Fruit fly (Drosophila melanogaster): ENCODE results near the gene CG11790.

The CG11790 gene

DNA sequence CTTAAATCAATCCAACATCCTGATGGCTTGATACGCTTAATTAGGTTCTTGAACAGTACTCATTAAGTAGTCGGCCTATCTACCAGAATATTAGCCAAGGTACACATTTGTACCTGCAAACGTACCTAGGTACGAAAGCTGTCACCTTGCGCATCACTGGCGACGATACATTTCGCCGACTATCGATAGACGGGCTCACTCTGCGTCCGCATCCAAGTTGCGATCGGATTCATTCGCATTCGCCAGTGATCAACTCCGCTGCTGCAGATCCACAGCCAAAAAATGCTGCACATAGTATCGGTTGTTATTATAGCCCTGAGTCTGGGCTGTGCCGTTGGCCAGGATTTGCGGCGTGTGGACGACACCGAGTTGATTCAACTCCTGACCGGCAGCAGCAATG, at the start of gene CG11790:
Gene CG11790 (plus strand): TSS at position 203 of the 400 bp plus-strand sequence.
- no peak for TF ChIP-seq psq (optimal IDR thresholded peaks at IDR 0.05)
- no peak for TF ChIP-seq ttk (optimal IDR thresholded peaks at IDR 0.05)
- TF ChIP-seq Sin3A (optimal IDR thresholded peaks at IDR 0.05): no peak
- TF ChIP-seq insv (optimal IDR thresholded peaks at IDR 0.05): no peak
- no peak for TF ChIP-seq h (optimal IDR thresholded peaks at IDR 0.05)
- no peak for TF ChIP-seq Myc (optimal IDR thresholded peaks at IDR 0.05)

DNA sequence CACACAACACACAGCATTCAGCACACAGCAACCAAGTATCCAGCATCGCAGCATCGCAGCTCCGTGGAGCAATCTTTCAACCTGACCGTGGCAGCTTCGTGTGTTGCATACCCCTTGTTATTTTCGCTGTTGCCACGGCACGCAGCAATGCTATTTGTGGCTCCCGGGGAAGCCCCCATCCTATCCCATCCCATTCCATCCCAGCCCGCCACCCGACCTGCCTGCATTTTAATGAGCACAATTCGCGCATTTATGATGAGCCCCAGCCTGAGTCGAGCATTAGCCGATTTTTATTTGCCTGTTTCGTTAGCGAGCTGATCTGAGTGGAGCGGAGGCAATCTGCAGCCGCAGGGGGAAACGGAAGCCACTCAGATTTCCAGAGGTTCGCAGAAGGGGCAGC, 47.9 kb upstream of the CG11790 start:
- TF ChIP-seq Sin3A (optimal IDR thresholded peaks at IDR 0.05): no peak
- TF ChIP-seq Myc (optimal IDR thresholded peaks at IDR 0.05): no peak
- no peak for TF ChIP-seq h (optimal IDR thresholded peaks at IDR 0.05)
- TF ChIP-seq psq (optimal IDR thresholded peaks at IDR 0.05): no peak
- TF ChIP-seq ttk (optimal IDR thresholded peaks at IDR 0.05): no peak
- no peak for TF ChIP-seq insv (optimal IDR thresholded peaks at IDR 0.05)

- TF ChIP-seq Myc (optimal IDR thresholded peaks at IDR 0.05) (no peak), insv (optimal IDR thresholded peaks at IDR 0.05) (no peak), Sin3A (optimal IDR thresholded peaks at IDR 0.05) (no peak), psq (optimal IDR thresholded peaks at IDR 0.05) (no peak), ttk (optimal IDR thresholded peaks at IDR 0.05) (no peak), h (optimal IDR thresholded peaks at IDR 0.05) (no peak)
Observed at dm6 chr3R:25002257-25002656, 45.2 kb upstream of the CG11790 start.

DNA sequence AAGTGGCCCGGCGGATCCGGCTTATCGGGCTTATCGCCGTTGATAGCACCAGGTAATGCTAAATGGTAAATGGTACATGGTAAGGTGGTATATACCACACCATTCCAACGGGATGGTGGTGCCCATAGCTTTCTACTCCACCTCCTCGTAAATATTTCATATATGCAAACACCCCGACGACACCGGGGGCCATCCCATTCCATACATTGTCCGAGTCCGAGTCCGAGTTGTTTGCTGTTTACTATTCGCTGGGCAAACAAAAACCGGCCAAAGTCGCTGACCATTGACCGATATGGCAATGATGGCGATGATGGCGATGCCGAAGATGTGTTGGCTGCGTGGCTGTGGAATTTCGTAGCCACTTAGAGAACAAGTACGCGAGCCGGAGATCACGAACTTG, 43.4 kb upstream of the CG11790 start:
- TF ChIP-seq insv (optimal IDR thresholded peaks at IDR 0.05): no peak
- TF ChIP-seq ttk (optimal IDR thresholded peaks at IDR 0.05): no peak
- TF ChIP-seq Sin3A (optimal IDR thresholded peaks at IDR 0.05): no peak
- TF ChIP-seq Myc (optimal IDR thresholded peaks at IDR 0.05): no peak
- no peak for TF ChIP-seq h (optimal IDR thresholded peaks at IDR 0.05)
- TF ChIP-seq psq (optimal IDR thresholded peaks at IDR 0.05): no peak

DNA sequence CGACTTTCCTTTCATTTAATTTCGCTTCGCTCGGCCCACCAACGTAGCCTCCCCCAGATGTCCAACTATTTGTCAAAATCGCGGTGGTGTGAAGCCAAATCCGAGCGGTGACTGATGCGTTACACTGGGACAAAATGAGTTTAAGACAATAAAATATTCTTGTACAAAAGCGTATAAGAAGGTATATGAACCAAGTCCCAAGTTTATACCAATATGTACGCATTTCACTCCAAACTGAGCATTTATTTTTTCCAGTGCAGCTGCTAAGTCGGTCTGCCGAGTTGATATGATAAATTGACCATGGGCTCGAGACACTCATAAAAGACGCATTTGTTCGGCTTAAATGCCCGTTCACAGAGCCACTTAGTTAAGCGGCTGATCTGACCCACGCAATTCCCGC, 42.7 kb upstream of the CG11790 start:
- TF ChIP-seq insv (optimal IDR thresholded peaks at IDR 0.05): no peak
- TF ChIP-seq h (optimal IDR thresholded peaks at IDR 0.05): no peak

- TF ChIP-seq h (optimal IDR thresholded peaks at IDR 0.05) (no peak), Sin3A (optimal IDR thresholded peaks at IDR 0.05) (no peak), Myc (optimal IDR thresholded peaks at IDR 0.05) (no peak), psq (optimal IDR thresholded peaks at IDR 0.05) (no peak), insv (optimal IDR thresholded peaks at IDR 0.05) (no peak), ttk (optimal IDR thresholded peaks at IDR 0.05) (no peak)
Observed at dm6 chr3R:25005748-25006147, 41.8 kb upstream of the CG11790 start.

- no peak for TF ChIP-seq insv (optimal IDR thresholded peaks at IDR 0.05)
Observed at dm6 chr3R:25009745-25010446, 37.6 kb upstream of the CG11790 start.

dm6 chr3R:25012016-25012415, 35.5 kb upstream of the CG11790 start:
- TF ChIP-seq h (optimal IDR thresholded peaks at IDR 0.05) (no peak), Sin3A (optimal IDR thresholded peaks at IDR 0.05) (no peak), insv (optimal IDR thresholded peaks at IDR 0.05) (no peak), psq (optimal IDR thresholded peaks at IDR 0.05) (no peak)

DNA sequence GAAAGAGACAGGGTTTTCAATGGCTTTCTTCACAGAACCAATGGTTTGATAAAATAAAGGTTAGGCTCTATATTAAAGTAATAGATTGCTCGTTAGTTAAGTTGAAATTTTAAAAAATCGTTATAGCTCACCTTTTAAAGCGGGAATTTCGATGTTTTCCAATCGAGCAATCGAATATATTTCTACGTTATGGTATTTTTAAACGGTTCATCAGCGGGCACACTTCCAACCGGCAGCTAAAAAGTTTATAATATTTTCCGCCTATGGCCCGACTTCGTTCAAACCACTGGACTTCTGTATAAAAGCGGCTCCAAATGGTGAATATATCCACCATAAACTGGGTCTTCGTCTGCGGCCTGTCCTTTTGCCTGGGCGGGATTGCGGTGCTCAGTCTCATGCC, 24.4 kb upstream of the CG11790 start, which contains the start of gene beta4GalT7:
Gene beta4GalT7 (plus strand): TSS at position 201 of the 400 bp plus-strand sequence.
- TF ChIP-seq Myc (optimal IDR thresholded peaks at IDR 0.05) (no peak), psq (optimal IDR thresholded peaks at IDR 0.05) (no peak), ttk (optimal IDR thresholded peaks at IDR 0.05) (no peak), insv (optimal IDR thresholded peaks at IDR 0.05) (no peak), Sin3A (optimal IDR thresholded peaks at IDR 0.05) (no peak), h (optimal IDR thresholded peaks at IDR 0.05) (no peak)

dm6 chr3R:25024895-25025557, 22.5 kb upstream of the CG11790 start, which contains the start of the genes EMC6 and Hr96:
Gene EMC6, minus strand, starts transcription at chr3R:25025017.
Gene Hr96, plus strand, starts transcription at chr3R:25025235.
- no peak for TF ChIP-seq h (optimal IDR thresholded peaks at IDR 0.05)
- TF ChIP-seq psq (optimal IDR thresholded peaks at IDR 0.05): no peak
- no peak for TF ChIP-seq Myc (optimal IDR thresholded peaks at IDR 0.05)
- no peak for TF ChIP-seq ttk (optimal IDR thresholded peaks at IDR 0.05)
- TF ChIP-seq insv (optimal IDR thresholded peaks at IDR 0.05): no peak
- TF ChIP-seq Sin3A (optimal IDR thresholded peaks at IDR 0.05): no peak

dm6 chr3R:25027281-25028219, 20.0 kb upstream of the CG11790 start:
- TF ChIP-seq h (optimal IDR thresholded peaks at IDR 0.05) (no peak), psq (optimal IDR thresholded peaks at IDR 0.05) (no peak), Sin3A (optimal IDR thresholded peaks at IDR 0.05) (no peak), insv (optimal IDR thresholded peaks at IDR 0.05) (no peak), ttk (optimal IDR thresholded peaks at IDR 0.05) (no peak), Myc (optimal IDR thresholded peaks at IDR 0.05) (no peak)

dm6 chr3R:25032686-25033085, 14.8 kb upstream of the CG11790 start:
- TF ChIP-seq Sin3A (optimal IDR thresholded peaks at IDR 0.05): no peak
- no peak for TF ChIP-seq ttk (optimal IDR thresholded peaks at IDR 0.05)
- TF ChIP-seq insv (optimal IDR thresholded peaks at IDR 0.05): no peak
- no peak for TF ChIP-seq Myc (optimal IDR thresholded peaks at IDR 0.05)
- no peak for TF ChIP-seq h (optimal IDR thresholded peaks at IDR 0.05)
- TF ChIP-seq psq (optimal IDR thresholded peaks at IDR 0.05): no peak

Data from Kc167 (cell line).